Worm (Caenorhabditis elegans): ENCODE data around the gene C16C8.27.

The C16C8.27 gene

DNA sequence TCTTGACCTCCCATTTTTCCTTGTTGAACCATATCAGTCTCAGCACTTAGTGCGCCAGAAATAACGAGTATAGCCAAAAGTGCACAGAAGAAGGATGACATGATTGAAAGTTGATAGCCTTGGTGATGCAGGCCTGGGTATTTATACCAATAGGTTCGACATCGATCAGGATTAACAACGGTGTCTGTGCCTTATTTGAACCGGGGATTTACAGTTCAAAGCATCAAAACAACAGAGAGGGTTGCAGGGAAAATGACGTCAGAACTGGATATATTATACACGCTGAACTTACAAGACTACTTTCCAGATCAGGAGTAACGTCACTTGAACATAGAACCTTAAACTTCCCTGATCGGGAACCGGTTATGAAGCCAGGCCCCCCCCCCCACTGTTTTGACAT is 30.8 kb downstream of the C16C8.27 start, which contains the start of gene Y49F6B.12:
Gene Y49F6B.12, minus strand, starts transcription at position 101 of the 400 bp plus-strand sequence.
- no peak for TF ChIP-seq pha-4 (tag; optimal IDR thresholded peaks at IDR 0.05)
- no peak for TF ChIP-seq tbx-2 (tag; optimal IDR thresholded peaks at IDR 0.05)
- TF ChIP-seq lin-39 (tag; optimal IDR thresholded peaks at IDR 0.05): no peak
- no peak for TF ChIP-seq pqm-1 (tag; optimal IDR thresholded peaks at IDR 0.05)
- no peak for TF ChIP-seq ztf-11 (tag; optimal IDR thresholded peaks at IDR 0.05)
- TF ChIP-seq nhr-43 (tag; optimal IDR thresholded peaks at IDR 0.05; ENCODE audit: poor library complexity, severe bottlenecking): no peak
- no peak for TF ChIP-seq ceh-28 (tag; optimal IDR thresholded peaks at IDR 0.05)
- TF ChIP-seq fkh-10 (GFP tag; optimal IDR thresholded peaks at IDR 0.05): no peak
- TF ChIP-seq fos-1 (tag; optimal IDR thresholded peaks at IDR 0.05): no peak
- no peak for TF ChIP-seq aly-2 (tag; optimal IDR thresholded peaks at IDR 0.05)
- TF ChIP-seq ceh-9 (tag; optimal IDR thresholded peaks at IDR 0.05): no peak

DNA sequence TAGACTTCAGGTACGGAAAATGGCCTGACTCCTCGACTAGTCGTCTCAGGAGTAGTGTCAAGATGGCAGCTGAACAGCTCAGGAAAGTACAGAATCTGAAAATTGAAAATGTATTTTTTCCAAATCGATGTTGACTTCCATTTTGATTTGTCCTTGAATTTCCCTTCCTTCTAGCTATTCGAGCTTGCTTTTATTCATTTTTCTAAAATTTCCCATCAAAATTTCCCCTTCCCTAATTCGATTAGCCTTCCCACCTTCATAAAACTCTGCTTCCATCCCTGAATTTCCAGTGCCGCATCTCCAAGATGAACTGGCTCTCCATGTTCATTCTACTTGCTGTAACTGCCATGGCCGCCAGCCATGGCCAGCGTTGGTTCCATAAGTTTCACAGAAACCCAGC is 31.3 kb downstream of the C16C8.27 start, which contains the start of gene Y49F6B.6:
Gene Y49F6B.6, plus strand, starts transcription at position 301 of the 400 bp plus-strand sequence.
- TF ChIP-seq nhr-23 (tag; optimal IDR thresholded peaks at IDR 0.05) (no peak), skn-1 (tag; optimal IDR thresholded peaks at IDR 0.05) (no peak), ZK546.5 (tag; optimal IDR thresholded peaks at IDR 0.05) (no peak), nhr-12 (tag; optimal IDR thresholded peaks at IDR 0.05) (no peak), daf-12 (tag; optimal IDR thresholded peaks at IDR 0.05) (no peak), nhr-11 (tag; optimal IDR thresholded peaks at IDR 0.05) (no peak), jun-1 (tag; optimal IDR thresholded peaks at IDR 0.05) (no peak), unc-62 (GFP tag; optimal IDR thresholded peaks at IDR 0.05) (no peak), lsy-12 (tag; optimal IDR thresholded peaks at IDR 0.05) (no peak), tbx-2 (tag; optimal IDR thresholded peaks at IDR 0.05) (no peak)

DNA sequence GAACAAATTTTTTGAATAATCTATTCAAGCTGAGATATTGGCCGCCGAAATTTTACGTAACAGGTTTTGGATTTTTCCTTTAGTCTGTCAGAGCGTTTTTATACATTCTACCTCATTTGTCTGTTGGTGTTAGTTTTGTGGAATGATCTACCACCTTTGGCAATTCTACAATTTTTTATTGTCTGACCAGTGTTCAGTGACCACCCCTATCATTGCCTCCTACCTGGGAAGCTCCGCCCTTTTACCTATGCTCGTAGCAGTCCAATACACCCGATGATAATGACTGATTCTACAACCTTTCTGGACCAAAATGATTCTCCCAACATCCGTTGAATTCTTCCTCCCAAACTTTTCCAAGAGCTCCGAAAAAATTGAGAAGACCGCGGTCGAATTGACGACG is 32.3 kb downstream of the C16C8.27 start, which contains the start of gene sdz-32:
Gene sdz-32, plus strand, starts transcription at position 301 of the 400 bp plus-strand sequence.
- TF ChIP-seq lsy-12 (tag; optimal IDR thresholded peaks at IDR 0.05) (no peak), nhr-76 (tag; optimal IDR thresholded peaks at IDR 0.05) (no peak), unc-39 (tag; optimal IDR thresholded peaks at IDR 0.05) (no peak), elt-3 (tag; optimal IDR thresholded peaks at IDR 0.05) (no peak), nhr-77 (tag; optimal IDR thresholded peaks at IDR 0.05) (no peak), mml-1 (tag; optimal IDR thresholded peaks at IDR 0.05) (no peak), egl-27 (tag; optimal IDR thresholded peaks at IDR 0.05) (no peak), pqm-1 (tag; optimal IDR thresholded peaks at IDR 0.05) (no peak), zag-1 (tag; optimal IDR thresholded peaks at IDR 0.05) (no peak), ceh-16 (tag; optimal IDR thresholded peaks at IDR 0.05) (no peak), nfya-1 (tag; optimal IDR thresholded peaks at IDR 0.05; ENCODE audit: insufficient read depth) (no peak), mdl-1 (tag; optimal IDR thresholded peaks at IDR 0.05) (no peak), nhr-28 (tag; optimal IDR thresholded peaks at IDR 0.05) (no peak), nhr-25 (tag; optimal IDR thresholded peaks at IDR 0.05) (no peak), jun-1 (tag; optimal IDR thresholded peaks at IDR 0.05) (no peak), lin-39 (tag; optimal IDR thresholded peaks at IDR 0.05) (no peak), nhr-67 (tag; optimal IDR thresholded peaks at IDR 0.05) (no peak), hmg-11 (tag; optimal IDR thresholded peaks at IDR 0.05) (no peak)

DNA sequence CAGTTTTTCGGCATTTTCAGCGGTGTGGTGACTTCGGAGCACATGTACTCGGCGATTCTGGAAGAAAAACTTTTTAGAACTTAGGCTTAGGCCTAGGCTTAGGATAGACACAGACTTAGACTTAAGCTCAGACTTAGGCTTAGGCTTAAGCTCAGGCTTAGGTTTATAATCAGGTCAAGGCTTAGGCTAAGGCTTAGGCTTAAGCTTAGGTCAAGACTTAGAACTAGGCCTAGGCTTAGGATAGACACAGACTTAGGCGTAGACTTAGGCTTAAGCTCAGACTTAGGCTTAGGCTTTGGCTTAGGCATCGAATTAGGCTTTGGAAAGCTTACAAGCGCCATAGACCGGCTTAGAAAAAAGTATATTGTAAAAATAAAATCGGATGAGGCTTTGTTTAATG is 35.1 kb downstream of the C16C8.27 start:
- TF ChIP-seq ZK546.5 (tag; optimal IDR thresholded peaks at IDR 0.05) (no peak), fkh-10 (GFP tag; optimal IDR thresholded peaks at IDR 0.05) (no peak), nhr-67 (tag; optimal IDR thresholded peaks at IDR 0.05) (no peak), nhr-237 (tag; optimal IDR thresholded peaks at IDR 0.05) (no peak), lin-39 (tag; optimal IDR thresholded peaks at IDR 0.05) (no peak), egl-27 (tag; optimal IDR thresholded peaks at IDR 0.05) (no peak), skn-1 (tag; optimal IDR thresholded peaks at IDR 0.05) (no peak), nhr-43 (tag; optimal IDR thresholded peaks at IDR 0.05; ENCODE audit: poor library complexity, severe bottlenecking) (no peak), lin-15B (tag; optimal IDR thresholded peaks at IDR 0.05) (no peak), mml-1 (tag; optimal IDR thresholded peaks at IDR 0.05) (no peak), sea-2 (GFP tag; optimal IDR thresholded peaks at IDR 0.05) (no peak), jun-1 (tag; optimal IDR thresholded peaks at IDR 0.05) (no peak), R02D3.7 (tag; optimal IDR thresholded peaks at IDR 0.05) (no peak), nhr-12 (tag; optimal IDR thresholded peaks at IDR 0.05) (no peak), elt-1 (tag; optimal IDR thresholded peaks at IDR 0.05) (no peak), fos-1 (tag; optimal IDR thresholded peaks at IDR 0.05) (no peak), egl-5 (tag; optimal IDR thresholded peaks at IDR 0.05) (no peak), elt-2 (tag; optimal IDR thresholded peaks at IDR 0.05) (no peak), mdl-1 (tag; optimal IDR thresholded peaks at IDR 0.05) (no peak)

Data from whole organism, L3 larva.